Worm (Caenorhabditis elegans) whole organism, mixed stage, embryonic: Measurements from ENCODE around the gene CD4.1.

ENCODE experiments used
- ceh-39 ChIP-seq: fragments of 150-350 bp; optimal IDR thresholded peaks from 2 replicates; lab custom pipeline; 2014; ENCODE audit warnings: missing biosample characterization, missing genetic modification characterization
- elt-1 ChIP-seq: sonication (generic microtip); optimal IDR thresholded peaks from 2 replicates; lab custom pipeline; 2017; ENCODE audit warnings: missing genetic modification characterization, mild to moderate bottlenecking, missing compliant biosample characterization, antibody characterized with exemption, moderate library complexity, borderline replicate concordance; ENCODE audit not compliant: insufficient read depth
- elt-3 ChIP-seq: fragments of 150-350 bp; optimal IDR thresholded peaks from 2 replicates; lab custom pipeline; 2014; ENCODE audit warnings: missing biosample characterization, missing genetic modification characterization
- ham-2 ChIP-seq: fragments of 200-800 bp; sonication (Bioruptor generic); optimal IDR thresholded peaks from 2 replicates; lab custom pipeline; 2018; ENCODE audit warnings: mild to moderate bottlenecking, missing genetic modification characterization, missing compliant biosample characterization
- mls-2 ChIP-seq: sonication (generic microtip); optimal IDR thresholded peaks from 2 replicates; lab custom pipeline; 2016; ENCODE audit warnings: mild to moderate bottlenecking, missing genetic modification characterization, moderate library complexity, missing compliant biosample characterization
- tbx-8 ChIP-seq: fragments of 200-800 bp; sonication (Bioruptor generic); optimal IDR thresholded peaks from 2 replicates; lab custom pipeline; 2018; ENCODE audit warnings: mild to moderate bottlenecking, missing genetic modification characterization, moderate library complexity, missing compliant biosample characterization

The CD4.1 gene

ce11 chrV:5653990-5654499 is 47.7 kb downstream of the CD4.1 start, which contains the start of gene hex-2:
Gene hex-2 (plus strand): TSS chrV:5654449.
- TF ChIP-seq elt-1 = no peak
- TF ChIP-seq tbx-8 = no peak
- no peak for TF ChIP-seq ceh-39 (tag; lab: Kevin White, UChicago)
- no peak for TF ChIP-seq mls-2 (tag; lab: Kevin White, UChicago)
- no peak for TF ChIP-seq ham-2 (GFP tag; lab: Kevin White, UChicago)
- TF ChIP-seq elt-3 = no peak
